Fruit fly (Drosophila melanogaster) whole organism, wandering third instar larva: Measurements from ENCODE around the gene sqz.

ENCODE experiments used
- Abd-B ChIP-seq: fragments of >200 bp; optimal IDR thresholded peaks from 2 replicates; lab custom pipeline; 2017; ENCODE audit warnings: missing biosample characterization, missing genetic modification characterization
- CG32264 ChIP-seq: fragments of 200-800 bp; sonication (Bioruptor generic); optimal IDR thresholded peaks from 2 replicates; lab custom pipeline; 2016; ENCODE audit warnings: missing biosample characterization, missing genetic modification characterization
- CG9705 ChIP-seq: fragments of 200-800 bp; sonication (Bioruptor generic); optimal IDR thresholded peaks from 2 replicates; lab custom pipeline; 2018; ENCODE audit warnings: missing biosample characterization, mild to moderate bottlenecking, missing genetic modification characterization
- CrebA ChIP-seq: fragments of 200-800 bp; sonication (Bioruptor generic); optimal IDR thresholded peaks from 2 replicates; lab custom pipeline; 2016; ENCODE audit warnings: missing biosample characterization, mild to moderate bottlenecking, missing genetic modification characterization, borderline replicate concordance
- Dfd ChIP-seq: fragments of >200 bp; optimal IDR thresholded peaks from 2 replicates; lab custom pipeline; 2017; ENCODE audit warnings: missing biosample characterization, missing genetic modification characterization
- Dif ChIP-seq: fragments of 200-275, 200-300 bp; sonication (Bioruptor generic); optimal IDR thresholded peaks from 2 replicates; lab custom pipeline; 2018; ENCODE audit warnings: missing biosample characterization, missing genetic modification characterization; ENCODE audit not compliant: partially characterized antibody
- GATAd ChIP-seq: sonication (Bioruptor generic); optimal IDR thresholded peaks from 2 replicates; lab custom pipeline; 2016; ENCODE audit warnings: missing biosample characterization, missing genetic modification characterization
- HLH106 ChIP-seq: fragments of 200-800 bp; optimal IDR thresholded peaks from 3 replicates; lab custom pipeline; 2019; ENCODE audit warnings: missing biosample characterization, mild to moderate bottlenecking, missing genetic modification characterization, moderate library complexity
- Hnf4 ChIP-seq: fragments of 200-800 bp; sonication (Bioruptor generic); optimal IDR thresholded peaks from 2 replicates; lab custom pipeline; 2016; ENCODE audit warnings: missing biosample characterization, mild to moderate bottlenecking, missing genetic modification characterization
- Hr83 ChIP-seq: fragments of 200-300 bp; sonication (Bioruptor generic); optimal IDR thresholded peaks from 2 replicates; lab custom pipeline; 2016; ENCODE audit warnings: missing biosample characterization, mild to moderate bottlenecking, missing genetic modification characterization, moderate library complexity; ENCODE audit not compliant: poor library complexity, severe bottlenecking
- Jra ChIP-seq: sonication (Bioruptor generic); optimal IDR thresholded peaks from 2 replicates; lab custom pipeline; 2016; ENCODE audit warnings: missing biosample characterization, missing genetic modification characterization
- Myc ChIP-seq: fragments of >200 bp; optimal IDR thresholded peaks from 2 replicates; lab custom pipeline; 2017
- N ChIP-seq: fragments of >200 bp; optimal IDR thresholded peaks from 2 replicates; lab custom pipeline; 2018; ENCODE audit warnings: missing biosample characterization, missing external identifiers, missing genetic modification characterization
- OdsH ChIP-seq: fragments of 200-800 bp; sonication (Bioruptor generic); optimal IDR thresholded peaks from 2 replicates; lab custom pipeline; 2016; ENCODE audit warnings: missing biosample characterization, mild to moderate bottlenecking, missing genetic modification characterization
- Rel ChIP-seq, 2 experiments: fragments of 200-800 bp; sonication (Bioruptor generic) in 1 of 2; optimal IDR thresholded peaks; 2 replicates in 1 of 2; 3 replicates in 1 of 2; lab custom pipeline; 2016 to 2019; ENCODE audit warnings: mild to moderate bottlenecking in 2 of 2, missing biosample characterization in 2 of 2, missing genetic modification characterization in 2 of 2, moderate library complexity in 1 of 2
- Sp1 ChIP-seq: fragments of 200-800 bp; sonication (Bioruptor generic); optimal IDR thresholded peaks from 3 replicates; lab custom pipeline; 2019; ENCODE audit warnings: missing biosample characterization, mild to moderate bottlenecking, missing genetic modification characterization, moderate library complexity
- Vsx2 ChIP-seq: fragments of 200-300, 225-300 bp; sonication (Bioruptor generic); optimal IDR thresholded peaks from 2 replicates; lab custom pipeline; 2018; ENCODE audit warnings: missing biosample characterization, missing genetic modification characterization; ENCODE audit not compliant: partially characterized antibody
- br ChIP-seq: fragments of 200-800 bp; sonication (Bioruptor generic); optimal IDR thresholded peaks from 2 replicates; lab custom pipeline; 2016; ENCODE audit warnings: missing biosample characterization, missing genetic modification characterization
- brk ChIP-seq: fragments of 200-800 bp; sonication (Bioruptor generic); optimal IDR thresholded peaks from 2 replicates; lab custom pipeline; 2016; ENCODE audit warnings: missing biosample characterization, mild to moderate bottlenecking, missing genetic modification characterization
- dl ChIP-seq, 2 experiments: fragments of 175-275, 200-275 bp in 1 of 2; fragments of 200-275 bp in 1 of 2; sonication (Bioruptor generic); optimal IDR thresholded peaks; lab custom pipeline; 2018; ENCODE audit warnings: mild to moderate bottlenecking in 2 of 2, missing biosample characterization in 2 of 2, missing genetic modification characterization in 2 of 2, moderate library complexity in 2 of 2; ENCODE audit not compliant: partially characterized antibody in 2 of 2, insufficient read depth in 1 of 2
- dsf ChIP-seq: sonication (Bioruptor generic); optimal IDR thresholded peaks from 2 replicates; lab custom pipeline; 2016; ENCODE audit warnings: missing biosample characterization, missing genetic modification characterization, borderline replicate concordance
- foxo ChIP-seq, 2 experiments: fragments of 200-800 bp; sonication (Bioruptor generic); optimal IDR thresholded peaks; 2 replicates in 1 of 2; 3 replicates in 1 of 2; lab custom pipeline; 2016 to 2017; ENCODE audit warnings: missing biosample characterization in 2 of 2, missing genetic modification characterization in 2 of 2
- fru ChIP-seq: fragments of 200-800 bp; sonication (Bioruptor generic); optimal IDR thresholded peaks from 3 replicates; lab custom pipeline; 2016; ENCODE audit warnings: missing biosample characterization, mild to moderate bottlenecking, missing genetic modification characterization
- h ChIP-seq: fragments of 200-800 bp; sonication (Bioruptor generic); optimal IDR thresholded peaks from 3 replicates; lab custom pipeline; 2016; ENCODE audit warnings: missing biosample characterization, mild to moderate bottlenecking, missing genetic modification characterization
- jim ChIP-seq: fragments of 175-275, 200-325 bp; sonication (Bioruptor generic); optimal IDR thresholded peaks from 2 replicates; lab custom pipeline; 2016; ENCODE audit warnings: missing biosample characterization, mild to moderate bottlenecking, missing genetic modification characterization
- lola ChIP-seq: fragments of >200 bp; optimal IDR thresholded peaks from 2 replicates; lab custom pipeline; 2017; ENCODE audit warnings: missing biosample characterization, missing genetic modification characterization
- pan ChIP-seq: fragments of >200 bp; optimal IDR thresholded peaks from 2 replicates; lab custom pipeline; 2017
- rgr ChIP-seq: fragments of 200-800 bp; sonication (Bioruptor generic); optimal IDR thresholded peaks from 3 replicates; lab custom pipeline; 2016; ENCODE audit warnings: missing biosample characterization, mild to moderate bottlenecking, missing genetic modification characterization
- tai ChIP-seq: sonication (Bioruptor generic); optimal IDR thresholded peaks from 2 replicates; lab custom pipeline; 2016; ENCODE audit warnings: missing biosample characterization, missing genetic modification characterization
- woc ChIP-seq: sonication (Bioruptor generic); optimal IDR thresholded peaks from 2 replicates; lab custom pipeline; 2016; ENCODE audit warnings: missing biosample characterization, mild to moderate bottlenecking, missing genetic modification characterization

sqz gene

dm6 chr3R:19150856-19151651 lies 13.0 kb upstream of the sqz start:
- TF ChIP-seq fru (GFP tag; lab: Kevin White, UChicago) (peak; percentile 81), Dfd (no peak)

- TF ChIP-seq CG9705 (no peak), brk (GFP tag; lab: Kevin White, UChicago) (no peak), HLH106 (tag; lab: Kevin White, UChicago) (peak; percentile 54), Dif (GFP tag; lab: Kevin White, UChicago) (no peak), woc (peak; percentile 19), rgr (GFP tag; lab: Kevin White, UChicago) (peak; percentile 60), dl (GFP tag; optimal IDR thresholded peaks at IDR 0.05; lab: Kevin White, UChicago; ENCODE audit: insufficient read depth in 1 of 2, partially characterized antibody in 2 of 2) (no peak), OdsH (GFP tag; lab: Kevin White, UChicago) (peak; percentile 27), Myc (lab: Kevin White, UChicago) (peak; percentile 11), N (GFP tag; lab: Kevin White, UChicago) (no peak), Sp1 (GFP tag; lab: Kevin White, UChicago) (peak; percentile 61), CrebA (no peak), h (GFP tag; lab: Kevin White, UChicago) (peak; percentile 38), GATAd (GFP tag; lab: Kevin White, UChicago) (no peak), CG32264 (no peak), foxo (GFP tag; optimal IDR thresholded peaks at IDR 0.05; lab: Kevin White, UChicago) (peak in 1 of 2 experiments; percentile 54)
- TF ChIP-seq, all 38 proteins: peak for 8
Measured at dm6 chr3R:19151848-19152787, 11.9 kb upstream of the sqz start.

dm6 chr3R:19152835-19153234 lies 11.2 kb upstream of the sqz start:
- TF ChIP-seq Jra = no peak
- no peak for TF ChIP-seq Hr83 (GFP tag; lab: Kevin White, UChicago)
- no peak for TF ChIP-seq jim (GFP tag; lab: Kevin White, UChicago)
- no peak for TF ChIP-seq N (GFP tag; lab: Kevin White, UChicago)
- no peak for TF ChIP-seq tai (GFP tag; lab: Kevin White, UChicago)
- no peak for TF ChIP-seq Rel (GFP tag; optimal IDR thresholded peaks at IDR 0.05; lab: Kevin White, UChicago)
- TF ChIP-seq Rel (tag; optimal IDR thresholded peaks at IDR 0.05; lab: Kevin White, UChicago) = peak; percentile 90

dm6 chr3R:19153502-19153983 lies 10.5 kb upstream of the sqz start, which contains the start of gene CG5835:
TSS of gene CG5835 (minus strand) at chr3R:19153686.
- TF ChIP-seq GATAd (GFP tag; lab: Kevin White, UChicago) = no peak
- TF ChIP-seq Sp1 (GFP tag; lab: Kevin White, UChicago) = peak; percentile 46
- TF ChIP-seq pan (lab: Kevin White, UChicago) = no peak
- TF ChIP-seq lola (GFP tag; lab: Kevin White, UChicago) = no peak
- no peak for TF ChIP-seq Dfd
- peak; percentile 41 for TF ChIP-seq rgr (GFP tag; lab: Kevin White, UChicago)
- no peak for TF ChIP-seq woc
- no peak for TF ChIP-seq Abd-B (GFP tag; lab: Kevin White, UChicago)
- TF ChIP-seq foxo (GFP tag; optimal IDR thresholded peaks at IDR 0.05; lab: Kevin White, UChicago) = peak in 1 of 2 experiments; percentile 18
- TF ChIP-seq h (GFP tag; lab: Kevin White, UChicago) = peak; percentile 47
- peak; percentile 6 for TF ChIP-seq HLH106 (tag; lab: Kevin White, UChicago)
- TF ChIP-seq Hnf4 (GFP tag; lab: Kevin White, UChicago) = peak; percentile 60
- TF ChIP-seq Rel (GFP tag; optimal IDR thresholded peaks at IDR 0.05; lab: Kevin White, UChicago) = no peak
- TF ChIP-seq Rel (tag; optimal IDR thresholded peaks at IDR 0.05; lab: Kevin White, UChicago) = peak; percentile 42
- no peak for TF ChIP-seq Dif (GFP tag; lab: Kevin White, UChicago)
- peak; percentile 39 for TF ChIP-seq br
- TF ChIP-seq dsf = peak; percentile 21
- TF ChIP-seq fru (GFP tag; lab: Kevin White, UChicago) = no peak
- peak; percentile 21 for TF ChIP-seq Jra
- no peak for TF ChIP-seq tai (GFP tag; lab: Kevin White, UChicago)
- TF ChIP-seq Vsx2 (GFP tag; lab: Kevin White, UChicago) = no peak
- TF ChIP-seq OdsH (GFP tag; lab: Kevin White, UChicago) = peak; percentile 48
